Worm (Caenorhabditis elegans): ENCODE data around the gene T16G12.3.

DNA sequence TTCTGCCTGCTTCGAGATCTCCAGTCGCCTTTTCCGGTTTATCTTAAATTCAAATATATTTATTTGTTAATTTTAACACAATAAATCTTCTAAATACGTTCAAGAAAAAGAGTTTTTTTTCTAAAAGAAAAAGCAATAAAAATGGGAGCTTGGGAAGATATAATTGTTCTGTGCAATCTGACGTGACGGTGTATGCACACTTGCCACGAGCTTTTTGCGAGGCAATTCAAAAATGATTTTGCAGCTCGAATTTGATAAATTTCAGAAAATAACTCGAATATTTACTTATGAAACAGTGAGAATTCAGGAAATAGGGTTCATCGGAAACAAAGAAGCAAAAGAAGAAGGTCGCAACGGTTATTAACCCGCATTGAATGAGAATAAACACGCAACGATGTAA, 42.7 kb downstream of the T16G12.3 start:
- no peak for TF ChIP-seq him-1 (tag; optimal IDR thresholded peaks at IDR 0.05)
- TF ChIP-seq W03F9.2 (tag; optimal IDR thresholded peaks at IDR 0.05): no peak
